Worm (Caenorhabditis elegans): Measurements from ENCODE around the gene nhr-34.

nhr-34 gene

ce11 chrIV:9651234-9651633 is 24.2 kb downstream of the nhr-34 start, which contains the start of gene chca-1:
chca-1 (plus strand) TSS chrIV:9651394.
- TF ChIP-seq nhr-90 (tag; optimal IDR thresholded peaks at IDR 0.05; ENCODE audit: poor library complexity) = peak; percentile 14
- peak; percentile 36 for TF ChIP-seq nhr-71 (tag; optimal IDR thresholded peaks at IDR 0.05)
- no peak for TF ChIP-seq hlh-4 (tag; optimal IDR thresholded peaks at IDR 0.05)
- TF ChIP-seq nhr-20 (tag; optimal IDR thresholded peaks at IDR 0.05) = peak; percentile 2
- TF ChIP-seq elt-2 (tag; optimal IDR thresholded peaks at IDR 0.05) = peak; percentile 94
- peak; percentile 79 for TF ChIP-seq tlp-1 (tag; optimal IDR thresholded peaks at IDR 0.05)
- TF ChIP-seq nhr-28 (tag; optimal IDR thresholded peaks at IDR 0.05) = no peak

- TF ChIP-seq unc-86 (tag; optimal IDR thresholded peaks at IDR 0.05) (no peak), ztf-4 (tag; optimal IDR thresholded peaks at IDR 0.05) (no peak)
These were observed 26.8 kb downstream of the nhr-34 start, which contains the start of gene srm-3 for ce11 chrIV:9648682-9649081. srm-3 (plus strand) TSS chrIV:9648982.

- TF ChIP-seq pax-3 (tag; optimal IDR thresholded peaks at IDR 0.05) (no peak), nhr-20 (tag; optimal IDR thresholded peaks at IDR 0.05) (peak; percentile 35), nhr-85 (tag) (peak; percentile 57), snu-23 (GFP tag; optimal IDR thresholded peaks at IDR 0.05) (peak; percentile 58), tbx-2 (tag; optimal IDR thresholded peaks at IDR 0.05) (peak; percentile 15), hpl-2 (GFP tag; optimal IDR thresholded peaks at IDR 0.05) (no peak), efl-1 (optimal IDR thresholded peaks at IDR 0.05) (peak; percentile 47 to 62), efl-1 (GFP tag; optimal IDR thresholded peaks at IDR 0.05 in 1 of 2) (no peak), lin-14 (GFP tag; optimal IDR thresholded peaks at IDR 0.05) (peak; percentile 83), nhr-11 (tag; optimal IDR thresholded peaks at IDR 0.05) (no peak), efl-3 (GFP tag; optimal IDR thresholded peaks at IDR 0.05) (no peak), nhr-28 (tag; optimal IDR thresholded peaks at IDR 0.05) (no peak), mep-1 (tag; optimal IDR thresholded peaks at IDR 0.05) (peak; percentile 65), lsy-2 (tag; optimal IDR thresholded peaks at IDR 0.05) (peak; percentile 20 to 60), lin-35 (GFP tag; optimal IDR thresholded peaks at IDR 0.05) (peak; percentile 41), nhr-12 (tag; optimal IDR thresholded peaks at IDR 0.05) (no peak), hlh-17 (GFP tag; optimal IDR thresholded peaks at IDR 0.05; ENCODE audit: borderline replicate concordance) (no peak), aha-1 (tag; optimal IDR thresholded peaks at IDR 0.05) (no peak), nhr-90 (tag; optimal IDR thresholded peaks at IDR 0.05; ENCODE audit: poor library complexity) (no peak), nhr-71 (tag; optimal IDR thresholded peaks at IDR 0.05) (peak; percentile 37), blmp-1 (tag; optimal IDR thresholded peaks at IDR 0.05) (peak; percentile 75), fkh-8 (tag; optimal IDR thresholded peaks at IDR 0.05) (no peak), dpl-1 (GFP tag; optimal IDR thresholded peaks at IDR 0.05) (peak in 2 of 3 experiments; percentile 1 to 19), pag-3 (tag; optimal IDR thresholded peaks at IDR 0.05; ENCODE audit: borderline replicate concordance, insufficient read depth) (no peak), fos-1 (tag; optimal IDR thresholded peaks at IDR 0.05) (no peak), unc-86 (tag; optimal IDR thresholded peaks at IDR 0.05) (no peak), rnt-1 (tag; optimal IDR thresholded peaks at IDR 0.05) (peak; percentile 45), elt-3 (tag; optimal IDR thresholded peaks at IDR 0.05) (peak in 1 of 6 experiments; percentile 8), F16B12.6 (tag; optimal IDR thresholded peaks at IDR 0.05) (no peak), Y116A8C.19 (tag; optimal IDR thresholded peaks at IDR 0.05; ENCODE audit: borderline replicate concordance) (no peak), mab-9 (GFP tag; IDR thresholded peaks at IDR 0.05) (no peak), lin-15B (tag; optimal IDR thresholded peaks at IDR 0.05) (no peak), ceh-82 (tag; optimal IDR thresholded peaks at IDR 0.05) (peak in 1 of 3 experiments; percentile 1), ceh-88 (GFP tag; IDR thresholded peaks at IDR 0.05) (no peak), swsn-7 (tag; optimal IDR thresholded peaks at IDR 0.05) (peak; percentile 19), jun-1 (tag; optimal IDR thresholded peaks at IDR 0.05) (peak; percentile 2), lir-3 (tag; optimal IDR thresholded peaks at IDR 0.05; ENCODE audit: poor library complexity) (peak; percentile 2), unc-130 (tag; optimal IDR thresholded peaks at IDR 0.05) (no peak), irx-1 (tag; optimal IDR thresholded peaks at IDR 0.05) (no peak), xbp-1 (tag; optimal IDR thresholded peaks at IDR 0.05) (no peak), skn-1 (tag; optimal IDR thresholded peaks at IDR 0.05) (peak; percentile 1)
These were observed 27.6 kb downstream of the nhr-34 start, which contains the start of gene amph-1 for ce11 chrIV:9647789-9648361. amph-1 (minus strand) TSS chrIV:9647873.
